Worm (Caenorhabditis elegans): ENCODE data around the gene ZK637.4.
A peak's percentile ranks its signal among the peaks of the same experiment; 100 is the strongest.

The ZK637.4 gene

DNA sequence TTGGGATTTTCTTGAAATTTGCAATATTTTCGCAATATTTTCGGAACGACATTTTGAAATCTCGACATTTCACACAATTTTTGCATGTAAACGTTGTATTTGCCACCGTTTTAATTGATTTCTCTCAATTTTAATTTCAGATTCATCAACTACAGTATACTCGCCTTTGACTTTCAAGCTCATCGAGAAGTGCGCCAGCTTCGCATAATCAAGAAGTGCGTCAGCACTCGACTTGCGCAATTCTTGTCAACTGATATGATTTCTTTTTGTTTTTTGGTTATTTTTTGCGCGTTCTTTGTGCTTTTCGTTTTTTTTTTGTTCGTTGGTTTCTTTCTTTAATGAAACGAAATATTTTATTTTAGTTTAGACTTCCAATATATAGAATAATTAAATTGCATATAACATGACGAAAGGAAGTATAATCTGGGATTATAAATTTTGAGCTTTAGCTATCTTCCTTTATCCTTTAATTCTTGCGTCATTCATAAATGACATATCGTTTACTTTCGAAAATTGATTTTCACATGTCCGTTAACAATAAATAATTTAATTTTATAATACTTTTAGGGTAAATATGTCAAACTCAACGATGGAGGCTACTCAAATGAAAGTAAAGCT is 6.3 kb upstream of the ZK637.4 start, which contains the start of gene famh-136 (continued):
- no peak for TF ChIP-seq ztf-22 (GFP tag; optimal IDR thresholded peaks at IDR 0.05)
- 0 out of 2 replicates have a peak, but pooled peaks have one; percentile 21 for TF ChIP-seq cebp-2 (GFP tag; IDR thresholded peaks at IDR 0.05)
- TF ChIP-seq snpc-4 (GFP tag; optimal IDR thresholded peaks at IDR 0.05): peak; percentile 53
- TF ChIP-seq snpc-4 (tag; optimal IDR thresholded peaks at IDR 0.05): peak; percentile 50 to 74 (median 64)
- TF ChIP-seq dpff-1 (tag; optimal IDR thresholded peaks at IDR 0.05): no peak
- TF ChIP-seq B0035.1 (tag; optimal IDR thresholded peaks at IDR 0.05): no peak
- TF ChIP-seq F10E7.11 (tag; optimal IDR thresholded peaks at IDR 0.05): no peak
- TF ChIP-seq dpl-1 (GFP tag; optimal IDR thresholded peaks at IDR 0.05): peak; percentile 62
- peak; percentile 27 for TF ChIP-seq snpc-1.3 (tag; optimal IDR thresholded peaks at IDR 0.05; ENCODE audit: insufficient read depth)
- no peak for TF ChIP-seq mel-28 (tag; optimal IDR thresholded peaks at IDR 0.05; ENCODE audit: borderline replicate concordance)
- TF ChIP-seq B0261.1 (tag; optimal IDR thresholded peaks at IDR 0.05): no peak
- TF ChIP-seq cebp-1 (GFP tag; IDR thresholded peaks at IDR 0.05): peak; percentile 36; the same call in 1 of the 2 replicates
- TF ChIP-seq cebp-1 (tag; optimal IDR thresholded peaks at IDR 0.05): peak; percentile 90
- peak; percentile 40 for TF ChIP-seq gei-17 (GFP tag; optimal IDR thresholded peaks at IDR 0.05)
- TF ChIP-seq D2030.7 (GFP tag; IDR thresholded peaks at IDR 0.05): no peak
- TF ChIP-seq sptf-2 (GFP tag; optimal IDR thresholded peaks at IDR 0.05): no peak
- no peak for TF ChIP-seq F57C9.4 (tag; optimal IDR thresholded peaks at IDR 0.05)
- peak; percentile 88 for TF ChIP-seq attf-5 (GFP tag; optimal IDR thresholded peaks at IDR 0.05)
- TF ChIP-seq ztf-18 (tag; optimal IDR thresholded peaks at IDR 0.05): peak; percentile 99
- peak; percentile 31 for TF ChIP-seq atf-7 (tag; optimal IDR thresholded peaks at IDR 0.05)
- no peak for TF ChIP-seq ccch-3 (GFP tag; optimal IDR thresholded peaks at IDR 0.05)
- TF ChIP-seq hsf-1 (GFP tag; IDR thresholded peaks at IDR 0.05): no peak
- no peak for TF ChIP-seq ets-4 (GFP tag; optimal IDR thresholded peaks at IDR 0.05)
- TF ChIP-seq hlh-26 (GFP tag; conservative IDR thresholded peaks at IDR 0.05): no peak
- peak; percentile 13 for TF ChIP-seq die-1 (tag; optimal IDR thresholded peaks at IDR 0.05)
- TF ChIP-seq ceh-58 (GFP tag; IDR thresholded peaks at IDR 0.05): no peak
- peak; percentile 24 for TF ChIP-seq snpc-3.4 (tag; optimal IDR thresholded peaks at IDR 0.05)
- TF ChIP-seq B0336.3 (GFP tag; IDR thresholded peaks at IDR 0.05): peak; percentile 82
- TF ChIP-seq ceh-100 (GFP tag; IDR thresholded peaks at IDR 0.05): peak; percentile 49; the same call in 1 of the 2 replicates
- TF ChIP-seq bed-2 (GFP tag; IDR thresholded peaks at IDR 0.05): no peak
- no peak for TF ChIP-seq madf-3 (GFP tag; IDR thresholded peaks at IDR 0.05)
- TF ChIP-seq pha-4 (tag; optimal IDR thresholded peaks at IDR 0.05): peak; percentile 34
- peak; percentile 75 for TF ChIP-seq Y95B8A.8 (GFP tag; IDR thresholded peaks at IDR 0.05)
- no peak for TF ChIP-seq nfya-1 (tag; optimal IDR thresholded peaks at IDR 0.05; ENCODE audit: borderline replicate concordance, insufficient read depth)
- TF ChIP-seq dox-1 (GFP tag; IDR thresholded peaks at IDR 0.05): peak; percentile 85
- peak; percentile 93 for TF ChIP-seq Y53G8AR.9 (GFP tag; conservative IDR thresholded peaks at IDR 0.05)
- no peak for TF ChIP-seq F55B11.4 (tag; optimal IDR thresholded peaks at IDR 0.05; ENCODE audit: borderline replicate concordance, insufficient read depth)
- peak; percentile 4 for TF ChIP-seq unc-130 (GFP tag; optimal IDR thresholded peaks at IDR 0.05)
- no peak for TF ChIP-seq nhr-27 (tag; optimal IDR thresholded peaks at IDR 0.05)
- no peak for TF ChIP-seq rpc-1 (optimal IDR thresholded peaks at IDR 0.05)
- TF ChIP-seq rpc-1 (tag; optimal IDR thresholded peaks at IDR 0.05): no peak
- no peak for TF ChIP-seq ztf-25 (GFP tag; IDR thresholded peaks at IDR 0.05)
- TF ChIP-seq ekl-4 (GFP tag; IDR thresholded peaks at IDR 0.05): peak; percentile 67; the same call in 1 of the 2 replicates
- TF ChIP-seq madf-8 (GFP tag; conservative IDR thresholded peaks at IDR 0.05): peak; percentile 67
- peak; percentile 58 for TF ChIP-seq xnd-1 (tag; optimal IDR thresholded peaks at IDR 0.05)
- no peak for TF ChIP-seq nhr-90 (tag; optimal IDR thresholded peaks at IDR 0.05)
- peak; percentile 46 for TF ChIP-seq ZK185.1 (tag; optimal IDR thresholded peaks at IDR 0.05; ENCODE audit: poor library complexity, severe bottlenecking)
- no peak for TF ChIP-seq unc-62 (GFP tag; optimal IDR thresholded peaks at IDR 0.05)
